Fruit fly (Drosophila melanogaster) whole organism: ENCODE data around the gene CG7304.

Experiments
- psq ChIP-seq: fragments of >200 bp; optimal IDR thresholded peaks from 2 replicates; lab custom pipeline; 2017
- usp ChIP-seq: fragments of >200 bp; optimal IDR thresholded peaks from 2 replicates; lab custom pipeline; 2017; ENCODE audit warnings: missing biosample characterization, missing genetic modification characterization, mixed read lengths

DNA sequence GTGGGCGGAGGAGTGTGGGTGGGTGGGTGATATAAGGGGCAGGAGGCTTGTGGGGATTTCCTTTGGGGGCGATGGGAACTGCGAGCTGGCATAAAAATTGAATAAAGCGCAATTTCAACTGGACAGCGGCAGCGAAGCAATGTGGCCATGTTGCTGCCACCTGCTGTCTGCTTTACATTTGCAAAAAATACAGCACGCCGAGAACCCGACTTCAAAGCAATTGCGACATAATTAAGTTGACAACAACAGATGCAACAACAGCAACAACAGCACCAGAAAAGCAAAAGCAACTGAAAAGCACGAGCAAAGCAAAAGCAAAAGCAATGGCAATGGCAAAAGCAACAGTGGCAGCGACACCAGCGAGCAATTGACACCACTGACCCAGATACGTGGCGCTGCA is 28.6 kb downstream of the CG7304 start:
- TF ChIP-seq psq (lab: Kevin White, UChicago) (no peak), usp (GFP tag; lab: Kevin White, UChicago) (no peak)
